Worm (Caenorhabditis elegans) whole organism, L2 larva: ENCODE results near the gene C07E3.9.

Source experiments
- mab-5 ChIP-seq: fragments of 150-350 bp; optimal IDR thresholded peaks from 2 replicates; lab custom pipeline; 2014; ENCODE audit warnings: missing biosample characterization, missing genetic modification characterization
- ztf-4 ChIP-seq: fragments of 150-350 bp; optimal IDR thresholded peaks from 2 replicates; lab custom pipeline; 2014; ENCODE audit warnings: missing biosample characterization, missing genetic modification characterization

DNA sequence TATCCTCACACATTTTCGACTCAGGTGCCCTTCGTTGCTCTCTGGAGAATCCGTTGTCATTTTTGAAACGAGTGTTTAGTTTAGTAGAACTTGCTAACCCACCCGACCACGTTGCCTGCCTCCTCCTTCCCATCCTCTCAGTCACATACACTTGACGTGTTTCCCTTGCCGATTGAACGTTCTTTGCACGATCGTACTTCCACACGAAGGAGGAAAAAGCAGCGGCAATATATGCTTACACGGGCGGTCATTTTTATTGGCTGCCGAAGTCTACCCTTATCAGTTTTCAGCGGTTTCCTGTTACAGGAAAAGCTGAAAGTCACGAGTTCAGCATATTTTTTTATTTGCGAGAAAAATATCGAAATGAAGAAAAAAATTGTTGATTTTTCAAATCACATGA is 39.2 kb downstream of the C07E3.9 start:
- no peak for TF ChIP-seq ztf-4 (tag; lab: Kevin White, UChicago)
- no peak for TF ChIP-seq mab-5 (tag; lab: Kevin White, UChicago)
